Worm (Caenorhabditis elegans) whole organism, L2 larva: Measurements from ENCODE around the gene K03H1.13.

Experiments
- Y55F3AM.14 ChIP-seq: fragments of 200-800 bp; sonication (Bioruptor generic); optimal IDR thresholded peaks from 2 replicates; lab custom pipeline; 2018; ENCODE audit warnings: mild to moderate bottlenecking, missing genetic modification characterization, missing compliant biosample characterization
- ama-1 ChIP-seq: fragments of 150-350 bp; optimal IDR thresholded peaks from 2 replicates; lab custom pipeline; 2018; ENCODE audit warnings: inconsistent platforms
- fos-1 ChIP-seq: fragments of 150-350 bp; optimal IDR thresholded peaks from 2 replicates; lab custom pipeline; 2014; ENCODE audit warnings: missing biosample characterization, missing genetic modification characterization
- nhr-6 ChIP-seq: fragments of 150-350 bp; optimal IDR thresholded peaks from 2 replicates; lab custom pipeline; 2014; ENCODE audit warnings: missing biosample characterization, missing genetic modification characterization
- sma-3 ChIP-seq: sonication (generic microtip); optimal IDR thresholded peaks from 2 replicates; lab custom pipeline; 2016; ENCODE audit warnings: missing genetic modification reagents, missing genetic modification characterization, missing compliant biosample characterization
- snpc-4 ChIP-seq: fragments of 150-350 bp; optimal IDR thresholded peaks from 2 replicates; lab custom pipeline; 2014; ENCODE audit warnings: missing biosample characterization, missing genetic modification characterization
- unc-62 ChIP-seq: fragments of 150-350 bp; optimal IDR thresholded peaks from 2 replicates; lab custom pipeline; 2014; ENCODE audit warnings: missing biosample characterization, missing genetic modification reagents, missing genetic modification characterization
- zag-1 ChIP-seq: fragments of 150-350 bp; optimal IDR thresholded peaks from 2 replicates; lab custom pipeline; 2014; ENCODE audit warnings: missing biosample characterization, missing genetic modification characterization

DNA sequence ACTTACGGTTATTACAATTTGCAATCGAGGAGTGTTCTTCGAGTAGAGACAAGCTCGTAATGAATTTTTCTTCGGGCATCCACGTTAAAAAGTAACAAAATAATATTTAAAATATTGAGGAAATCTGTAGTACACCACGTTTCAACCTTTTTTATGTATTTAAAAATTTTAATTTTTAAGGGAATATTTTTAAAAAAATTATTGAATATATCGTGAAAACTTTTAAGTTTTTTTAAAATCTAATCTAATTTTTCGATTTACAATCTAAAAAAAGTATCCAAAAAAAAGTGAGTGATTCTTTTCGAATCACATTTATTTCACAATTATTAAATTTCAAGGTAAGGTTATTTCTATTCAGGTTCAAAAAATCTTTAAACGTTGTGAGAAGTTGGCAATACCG is 5.4 kb downstream of the K03H1.13 start, which contains the start of gene gln-2:
- TF ChIP-seq zag-1 (no peak), fos-1 (tag; lab: Kevin White, UChicago) (no peak), snpc-4 (tag; lab: Kevin White, UChicago) (no peak), Y55F3AM.14 (GFP tag; lab: Kevin White, UChicago) (no peak), ama-1 (lab: Kevin White, UChicago) (no peak), unc-62 (GFP tag; lab: Kevin White, UChicago) (no peak), nhr-6 (tag; lab: Kevin White, UChicago) (no peak), sma-3 (no peak)
